4 fruit fly cellular contexts compared by ENCODE assay signal in genomic region chr3R:5301905-5302304, dm6.
A peak's percentile ranks its signal among the peaks of the same experiment; 100 is the strongest.
TF ChIP-seq lines count a peak whose summit lies in the region.

No protein-coding gene starts in this region.

- TF ChIP-seq CTCF in whole organism, embryonic (GFP tag; optimal IDR thresholded peaks at IDR 0.05; lab: Kevin White, UChicago), result no peak

TF ChIP-seq in whole organism, adult, 20 proteins besides CTCF, POLR2A, EP300 and RAD21:
- no peak for TF ChIP-seq cnc (optimal IDR thresholded peaks at IDR 0.05; lab: Kevin White, UChicago)
- peak; percentile 18 for TF ChIP-seq ovo (GFP tag; optimal IDR thresholded peaks at IDR 0.05; lab: Kevin White, UChicago)
- TF ChIP-seq pad (GFP tag; optimal IDR thresholded peaks at IDR 0.05; lab: Kevin White, UChicago), result peak; percentile 39
- peak; percentile 90 for TF ChIP-seq tj (GFP tag; optimal IDR thresholded peaks at IDR 0.05; lab: Kevin White, UChicago)
- no peak for TF ChIP-seq CG5204 (GFP tag; optimal IDR thresholded peaks at IDR 0.05; lab: Kevin White, UChicago)
- peak; percentile 3 for TF ChIP-seq Mnt (GFP tag; optimal IDR thresholded peaks at IDR 0.05; lab: Kevin White, UChicago)
- TF ChIP-seq bab1 (GFP tag; optimal IDR thresholded peaks at IDR 0.05; lab: Kevin White, UChicago), result no peak
- peak; percentile 38 for TF ChIP-seq CG12768 (GFP tag; optimal IDR thresholded peaks at IDR 0.05; lab: Kevin White, UChicago)
- TF ChIP-seq Crg-1 (GFP tag; optimal IDR thresholded peaks at IDR 0.05; lab: Kevin White, UChicago), result no peak
- TF ChIP-seq kay (GFP tag; lab: Kevin White, UChicago; ENCODE audit: borderline replicate concordance), result no peak
- peak; percentile 76 for TF ChIP-seq cic (GFP tag; optimal IDR thresholded peaks at IDR 0.05; lab: Kevin White, UChicago)
- TF ChIP-seq CG33017 (tag; optimal IDR thresholded peaks at IDR 0.05; lab: Kevin White, UChicago), result peak; percentile 25
- TF ChIP-seq CG7101 (tag; optimal IDR thresholded peaks at IDR 0.05; lab: Kevin White, UChicago), result peak; percentile 67
- TF ChIP-seq CG14711 (tag; optimal IDR thresholded peaks at IDR 0.05; lab: Kevin White, UChicago), result no peak
- no peak for TF ChIP-seq Hr96 (GFP tag; optimal IDR thresholded peaks at IDR 0.05; lab: Kevin White, UChicago)
- TF ChIP-seq toe (GFP tag; optimal IDR thresholded peaks at IDR 0.05; lab: Kevin White, UChicago), result peak; percentile 30
- TF ChIP-seq CG1620 (GFP tag; optimal IDR thresholded peaks at IDR 0.05; lab: Kevin White, UChicago), result peak; percentile 34
- TF ChIP-seq CG7045 (GFP tag; optimal IDR thresholded peaks at IDR 0.05; lab: Kevin White, UChicago), result peak; percentile 56
- no peak for TF ChIP-seq Clk (GFP tag; optimal IDR thresholded peaks at IDR 0.05; lab: Kevin White, UChicago)
- peak; percentile 64 for TF ChIP-seq CG11617 (GFP tag; optimal IDR thresholded peaks at IDR 0.05; lab: Kevin White, UChicago)
TF ChIP-seq in whole organism, adult: peak in this region for 12.

TF ChIP-seq in whole organism, embryonic, 481 proteins besides CTCF, POLR2A, EP300 and RAD21 (continues in another document):
- TF ChIP-seq CG32767 (GFP tag; IDR thresholded peaks at IDR 0.05; lab: Robert Waterston, UW) (no peak), cad (GFP tag; optimal IDR thresholded peaks at IDR 0.05; lab: Kevin White, UChicago) (no peak), CG6813 (GFP tag; optimal IDR thresholded peaks at IDR 0.05; lab: Kevin White, UChicago) (peak; percentile 34), Hmx (GFP tag; optimal IDR thresholded peaks at IDR 0.05; lab: Kevin White, UChicago) (no peak), grau (tag; optimal IDR thresholded peaks at IDR 0.05; lab: Kevin White, UChicago) (no peak), Nf-YB (GFP tag; optimal IDR thresholded peaks at IDR 0.05; lab: Kevin White, UChicago) (no peak), BtbVII (GFP tag; optimal IDR thresholded peaks at IDR 0.05; lab: Kevin White, UChicago) (peak; percentile 29), grn (GFP tag; optimal IDR thresholded peaks at IDR 0.05; lab: Kevin White, UChicago) (no peak), seq (GFP tag; IDR thresholded peaks at IDR 0.05; lab: Robert Waterston, UW) (no peak), peb (GFP tag; IDR thresholded peaks at IDR 0.05; lab: Robert Waterston, UW) (no peak), CG11504 (tag; optimal IDR thresholded peaks at IDR 0.05; lab: Kevin White, UChicago) (no peak), so (GFP tag; IDR thresholded peaks at IDR 0.05; lab: Robert Waterston, UW) (no peak), CG1792 (GFP tag; optimal IDR thresholded peaks at IDR 0.05; lab: Kevin White, UChicago) (no peak), CG13894 (tag; optimal IDR thresholded peaks at IDR 0.05; lab: Kevin White, UChicago) (peak; percentile 15), CG17361 (GFP tag; IDR thresholded peaks at IDR 0.05; lab: Robert Waterston, UW) (no peak), rib (GFP tag; IDR thresholded peaks at IDR 0.05; lab: Robert Waterston, UW) (peak; percentile 67), pho (GFP tag; optimal IDR thresholded peaks at IDR 0.05; lab: Kevin White, UChicago) (peak; percentile 30), bab2 (GFP tag; optimal IDR thresholded peaks at IDR 0.05; lab: Kevin White, UChicago) (no peak), CG15514 (GFP tag; optimal IDR thresholded peaks at IDR 0.05; lab: Kevin White, UChicago) (peak; percentile 43), stc (GFP tag; IDR thresholded peaks at IDR 0.05; lab: Robert Waterston, UW) (no peak), Adf1 (GFP tag; IDR thresholded peaks at IDR 0.05; lab: Robert Waterston, UW) (no peak; the same call in 1 of the 2 replicates), zen2 (GFP tag; IDR thresholded peaks at IDR 0.05; lab: Robert Waterston, UW; ENCODE audit: partially characterized antibody) (no peak), Sry-β (GFP tag; optimal IDR thresholded peaks at IDR 0.05; lab: Kevin White, UChicago) (no peak), CG2120 (GFP tag; optimal IDR thresholded peaks at IDR 0.05; lab: Kevin White, UChicago) (peak; percentile 35), Med (GFP tag; lab: Kevin White, UChicago) (peak; percentile 57), Ets65A (GFP tag; lab: Kevin White, UChicago) (no peak)

TF ChIP-seq in whole organism, prepupa, 60 proteins besides CTCF, POLR2A, EP300 and RAD21:
- TF ChIP-seq CG6808 (GFP tag; optimal IDR thresholded peaks at IDR 0.05; lab: Kevin White, UChicago) (no peak), fd85E (GFP tag; optimal IDR thresholded peaks at IDR 0.05; lab: Kevin White, UChicago) (no peak), CG4318 (GFP tag; optimal IDR thresholded peaks at IDR 0.05; lab: Kevin White, UChicago) (no peak), CG8632 (GFP tag; optimal IDR thresholded peaks at IDR 0.05; lab: Kevin White, UChicago) (peak; percentile 1), CG6854 (GFP tag; optimal IDR thresholded peaks at IDR 0.05; lab: Kevin White, UChicago) (peak; percentile 17), CG11762 (GFP tag; optimal IDR thresholded peaks at IDR 0.05; lab: Kevin White, UChicago; ENCODE audit: insufficient read depth) (no peak), CG11294 (GFP tag; IDR thresholded peaks at IDR 0.05; lab: Robert Waterston, UW) (no peak), CG1621 (tag; optimal IDR thresholded peaks at IDR 0.05; lab: Kevin White, UChicago) (no peak), salr (GFP tag; optimal IDR thresholded peaks at IDR 0.05; lab: Kevin White, UChicago) (no peak), CG11902 (GFP tag; optimal IDR thresholded peaks at IDR 0.05; lab: Kevin White, UChicago) (no peak), cyc (GFP tag; optimal IDR thresholded peaks at IDR 0.05; lab: Kevin White, UChicago) (no peak), CG16779 (tag; optimal IDR thresholded peaks at IDR 0.05; lab: Kevin White, UChicago) (no peak), CG6792 (GFP tag; optimal IDR thresholded peaks at IDR 0.05; lab: Kevin White, UChicago) (peak; percentile 27), Met (GFP tag; optimal IDR thresholded peaks at IDR 0.05; lab: Kevin White, UChicago) (peak; percentile 16), Sox102F (GFP tag; optimal IDR thresholded peaks at IDR 0.05; lab: Kevin White, UChicago) (no peak), CG6163 (GFP tag; IDR thresholded peaks at IDR 0.05; lab: Robert Waterston, UW) (no peak), vri (GFP tag; optimal IDR thresholded peaks at IDR 0.05; lab: Kevin White, UChicago) (peak; percentile 29), CG3032 (tag; optimal IDR thresholded peaks at IDR 0.05; lab: Kevin White, UChicago) (no peak), ss (GFP tag; optimal IDR thresholded peaks at IDR 0.05; lab: Kevin White, UChicago) (peak in 1 of 2 experiments; percentile 28), achi (GFP tag; optimal IDR thresholded peaks at IDR 0.05; lab: Kevin White, UChicago) (no peak), CG34406 (GFP tag; optimal IDR thresholded peaks at IDR 0.05; lab: Kevin White, UChicago) (no peak), Eip93F (GFP tag; optimal IDR thresholded peaks at IDR 0.05; lab: Kevin White, UChicago) (no peak), fkh (GFP tag; optimal IDR thresholded peaks at IDR 0.05; lab: Kevin White, UChicago) (peak; percentile 77), Sox14 (GFP tag; optimal IDR thresholded peaks at IDR 0.05; lab: Kevin White, UChicago) (no peak), svp (GFP tag; lab: Kevin White, UChicago) (no peak)

TF ChIP-seq in whole organism, wandering third instar larva, 38 proteins besides CTCF, POLR2A, EP300 and RAD21:
- peak in 1 of 2 experiments; percentile 23 for TF ChIP-seq foxo (GFP tag; optimal IDR thresholded peaks at IDR 0.05; lab: Kevin White, UChicago)
- no peak for TF ChIP-seq usp (GFP tag; optimal IDR thresholded peaks at IDR 0.05; lab: Kevin White, UChicago)
- no peak for TF ChIP-seq CG9705 (GFP tag; optimal IDR thresholded peaks at IDR 0.05; lab: Kevin White, UChicago)
- peak; percentile 14 for TF ChIP-seq Sp1 (GFP tag; optimal IDR thresholded peaks at IDR 0.05; lab: Kevin White, UChicago)
- peak; percentile 65 for TF ChIP-seq h (GFP tag; optimal IDR thresholded peaks at IDR 0.05; lab: Kevin White, UChicago)
- peak; percentile 21 for TF ChIP-seq fru (GFP tag; optimal IDR thresholded peaks at IDR 0.05; lab: Kevin White, UChicago)
- peak; percentile 37 for TF ChIP-seq CrebA (GFP tag; optimal IDR thresholded peaks at IDR 0.05; lab: Kevin White, UChicago; ENCODE audit: borderline replicate concordance)
- peak; percentile 4 for TF ChIP-seq HLH106 (tag; optimal IDR thresholded peaks at IDR 0.05; lab: Kevin White, UChicago)
